Fruit fly (Drosophila melanogaster) whole organism, embryonic: ENCODE results near the gene CG14511.

Experiments
- Abd-B ChIP-seq: fragments of 200-800 bp; sonication (Bioruptor generic); optimal IDR thresholded peaks from 2 replicates; lab custom pipeline; 2018; ENCODE audit warnings: missing biosample characterization, mild to moderate bottlenecking, missing genetic modification characterization, moderate library complexity
- Atf-2 ChIP-seq: fragments of 200-800 bp; sonication (Bioruptor generic); optimal IDR thresholded peaks from 2 replicates; lab custom pipeline; 2016; ENCODE audit warnings: missing biosample characterization, missing genetic modification characterization
- Bteb2 ChIP-seq: fragments of 200-800 bp; sonication (Bioruptor generic); optimal IDR thresholded peaks from 2 replicates; lab custom pipeline; 2016; ENCODE audit warnings: missing biosample characterization, missing genetic modification characterization
- CG11398 ChIP-seq: fragments of 200-800 bp; sonication (Bioruptor generic); optimal IDR thresholded peaks from 2 replicates; lab custom pipeline; 2016; ENCODE audit warnings: missing biosample characterization, missing genetic modification characterization
- CG11560 ChIP-seq: fragments of 200-800 bp; sonication (Bioruptor generic); IDR thresholded peaks from 3 replicates; pipeline ENCODE4 v1.3.6; 2022; ENCODE audit warnings: missing biosample characterization, missing genetic modification characterization
- CG11696 ChIP-seq: fragments of 200-800 bp; sonication (Bioruptor generic); IDR thresholded peaks from 2 replicates; pipeline ENCODE4 v1.3.6; 2022; ENCODE audit warnings: missing biosample characterization, missing genetic modification characterization
- CG12236 ChIP-seq: fragments of 200-800 bp; sonication (Bioruptor generic); optimal IDR thresholded peaks from 2 replicates; lab custom pipeline; 2016; ENCODE audit warnings: missing biosample characterization, missing genetic modification characterization
- CG12659 ChIP-seq: fragments of 200-800 bp; sonication (Bioruptor generic); optimal IDR thresholded peaks from 3 replicates; lab custom pipeline; 2017; ENCODE audit warnings: mild to moderate bottlenecking, missing biosample characterization, missing genetic modification reagents, missing genetic modification characterization
- CG12942 ChIP-seq: fragments of 200-800 bp; sonication (Bioruptor generic); optimal IDR thresholded peaks from 3 replicates; lab custom pipeline; 2016; ENCODE audit warnings: missing biosample characterization, missing genetic modification characterization
- CG1602 ChIP-seq: fragments of 200-800 bp; sonication (Bioruptor generic); optimal IDR thresholded peaks from 3 replicates; lab custom pipeline; 2016; ENCODE audit warnings: missing biosample characterization, missing genetic modification characterization
- CG17912 ChIP-seq: fragments of 200-800 bp; sonication (Bioruptor generic); optimal IDR thresholded peaks from 2 replicates; lab custom pipeline; 2018; ENCODE audit warnings: missing biosample characterization, mild to moderate bottlenecking, missing genetic modification characterization
- CG18619 ChIP-seq: fragments of 200-800 bp; sonication (Bioruptor generic); optimal IDR thresholded peaks from 3 replicates; lab custom pipeline; 2017; ENCODE audit warnings: missing biosample characterization, mild to moderate bottlenecking, missing genetic modification characterization
- CG2129 ChIP-seq: fragments of 200-800 bp; sonication (Bioruptor generic); IDR thresholded peaks from 2 replicates; pipeline ENCODE4 v1.3.6; 2022; ENCODE audit warnings: missing biosample characterization, missing genetic modification characterization; ENCODE audit not compliant: partially characterized antibody
- CG2199 ChIP-seq: fragments of 200-800 bp; sonication (Bioruptor generic); IDR thresholded peaks from 3 replicates; pipeline ENCODE4 v1.3.6; 2022; ENCODE audit warnings: missing biosample characterization, missing genetic modification characterization
- CG3163 ChIP-seq: fragments of 200-800 bp; sonication (Bioruptor generic); optimal IDR thresholded peaks from 3 replicates; lab custom pipeline; 2016; ENCODE audit warnings: missing biosample characterization, missing genetic modification characterization
- CG3838 ChIP-seq: fragments of 200-800 bp; sonication (Bioruptor generic); optimal IDR thresholded peaks from 3 replicates; lab custom pipeline; 2016; ENCODE audit warnings: missing biosample characterization, missing genetic modification characterization
- CG4424 ChIP-seq: fragments of 200-800 bp; sonication (Bioruptor generic); optimal IDR thresholded peaks from 3 replicates; lab custom pipeline; 2016; ENCODE audit warnings: missing biosample characterization, missing genetic modification characterization
- CG5180 ChIP-seq: fragments of 200-800 bp; sonication (Bioruptor generic); optimal IDR thresholded peaks from 3 replicates; lab custom pipeline; 2017; ENCODE audit warnings: missing biosample characterization, missing genetic modification characterization, mild to moderate bottlenecking, moderate library complexity, missing genetic modification reagents
- CG7357 ChIP-seq: fragments of 200-800 bp; sonication (Bioruptor generic); IDR thresholded peaks from 3 replicates; pipeline ENCODE4 v1.3.6; 2022; ENCODE audit warnings: missing biosample characterization, missing genetic modification characterization
- CG7745 ChIP-seq: fragments of 200-800 bp; sonication (Bioruptor generic); optimal IDR thresholded peaks from 2 replicates; lab custom pipeline; 2018; ENCODE audit warnings: missing biosample characterization, mild to moderate bottlenecking, missing genetic modification characterization, moderate library complexity
- CG7786 ChIP-seq: fragments of 200-800 bp; sonication (Bioruptor generic); optimal IDR thresholded peaks from 2 replicates; lab custom pipeline; 2016; ENCODE audit warnings: missing biosample characterization, missing genetic modification characterization
- CG7987 ChIP-seq: fragments of 200-800 bp; sonication (Bioruptor generic); optimal IDR thresholded peaks from 2 replicates; lab custom pipeline; 2018; ENCODE audit warnings: missing biosample characterization, mild to moderate bottlenecking, missing genetic modification characterization, moderate library complexity
- CG8290 ChIP-seq, 3 experiments: fragments of 200-800 bp; sonication (Bioruptor generic); optimal IDR thresholded peaks; 2 replicates each; lab custom pipeline; 2016 to 2019; ENCODE audit warnings: missing biosample characterization in 3 of 3, missing genetic modification characterization in 3 of 3, mild to moderate bottlenecking in 2 of 3, moderate library complexity in 1 of 3
- D ChIP-seq, 2 experiments: fragments of 200-800 bp in 1 of 2; fragments of >200 bp in 1 of 2; sonication (Bioruptor generic) in 1 of 2; optimal IDR thresholded peaks; 2 replicates in 1 of 2; 3 replicates in 1 of 2; lab custom pipeline; 2017; ENCODE audit warnings: mild to moderate bottlenecking in 1 of 2, missing biosample characterization in 1 of 2, missing genetic modification characterization in 1 of 2, missing genetic modification reagents in 1 of 2
- Dbx ChIP-seq: fragments of 200-800 bp; sonication (Bioruptor generic); IDR thresholded peaks from 3 replicates; pipeline ENCODE4 v1.3.6; 2022; ENCODE audit warnings: missing biosample characterization, missing genetic modification characterization
- Dek ChIP-seq: fragments of 200-800 bp; sonication (Bioruptor generic); optimal IDR thresholded peaks from 3 replicates; lab custom pipeline; 2019; ENCODE audit warnings: missing biosample characterization, mild to moderate bottlenecking, missing genetic modification characterization, moderate library complexity
- Dfd ChIP-seq, 2 experiments: fragments of >200 bp; optimal IDR thresholded peaks; 2 replicates each; lab custom pipeline; 2017; ENCODE audit warnings: missing biosample characterization in 2 of 2, missing genetic modification characterization in 2 of 2
- HLH3B ChIP-seq: fragments of 200-800 bp; sonication (Bioruptor generic); IDR thresholded peaks from 2 replicates; pipeline ENCODE4 v1.3.6; 2022; ENCODE audit warnings: missing biosample characterization, missing genetic modification characterization
- Hey ChIP-seq: fragments of 200-800 bp; sonication (Bioruptor generic); optimal IDR thresholded peaks from 3 replicates; lab custom pipeline; 2018; ENCODE audit warnings: missing biosample characterization, mild to moderate bottlenecking, missing genetic modification characterization
- Hr78 ChIP-seq, 2 experiments: fragments of 200-800 bp in 1 of 2; fragments of >200 bp in 1 of 2; sonication (Bioruptor generic) in 1 of 2; optimal IDR thresholded peaks; 2 replicates each; lab custom pipeline; 2017 to 2019; ENCODE audit warnings: missing biosample characterization in 2 of 2, missing genetic modification characterization in 2 of 2, mild to moderate bottlenecking in 1 of 2, moderate library complexity in 1 of 2
- Hsf ChIP-seq: fragments of 200-800 bp; sonication (Bioruptor generic); optimal IDR thresholded peaks from 3 replicates; lab custom pipeline; 2016; ENCODE audit warnings: missing biosample characterization, missing genetic modification characterization
- Kr ChIP-seq: fragments of 200-800 bp; sonication (Bioruptor generic); optimal IDR thresholded peaks from 2 replicates; lab custom pipeline; 2017; ENCODE audit warnings: missing biosample characterization, mild to moderate bottlenecking, missing genetic modification characterization
- Neu2 ChIP-seq: fragments of 200-800 bp; sonication (Bioruptor generic); optimal IDR thresholded peaks from 3 replicates; lab custom pipeline; 2016; ENCODE audit warnings: missing biosample characterization, missing genetic modification characterization, borderline replicate concordance
- Sox100B ChIP-seq: fragments of 200-800 bp; sonication (Bioruptor generic); optimal IDR thresholded peaks from 3 replicates; lab custom pipeline; 2018; ENCODE audit warnings: missing biosample characterization, mild to moderate bottlenecking, missing genetic modification characterization
- ac ChIP-seq: fragments of 200-800 bp; sonication (Bioruptor generic); optimal IDR thresholded peaks from 3 replicates; lab custom pipeline; 2017; ENCODE audit warnings: missing biosample characterization, mild to moderate bottlenecking, missing genetic modification characterization
- corto ChIP-seq: fragments of 200-800 bp; sonication (Bioruptor generic); optimal IDR thresholded peaks from 2 replicates; lab custom pipeline; 2016; ENCODE audit warnings: missing biosample characterization, mild to moderate bottlenecking, missing genetic modification characterization, moderate library complexity
- dan ChIP-seq: fragments of 200-800 bp; sonication (Bioruptor generic); IDR thresholded peaks from 2 replicates; pipeline ENCODE4 v1.3.6; 2022; ENCODE audit warnings: missing biosample characterization, missing genetic modification characterization
- dm ChIP-seq: fragments of 200-800 bp; sonication (Bioruptor generic); optimal IDR thresholded peaks from 3 replicates; lab custom pipeline; 2016; ENCODE audit warnings: missing biosample characterization, missing genetic modification characterization
- fd102C ChIP-seq: fragments of 200-800 bp; sonication (Bioruptor generic); optimal IDR thresholded peaks from 2 replicates; lab custom pipeline; 2018; ENCODE audit warnings: missing biosample characterization, mild to moderate bottlenecking, missing genetic modification characterization, moderate library complexity
- gcm ChIP-seq: fragments of 200-800 bp; sonication (Bioruptor generic); optimal IDR thresholded peaks from 2 replicates; lab custom pipeline; 2019; ENCODE audit warnings: missing biosample characterization, mild to moderate bottlenecking, missing genetic modification characterization, moderate library complexity
- gt ChIP-seq: fragments of 200-800 bp; sonication (Bioruptor generic); IDR thresholded peaks from 2 replicates; pipeline ENCODE4 v1.3.6; 2022; ENCODE audit warnings: missing biosample characterization, missing genetic modification characterization
- h ChIP-seq: fragments of >200 bp; optimal IDR thresholded peaks from 2 replicates; lab custom pipeline; 2017
- p53 ChIP-seq: fragments of 200-800 bp; sonication (Bioruptor generic); optimal IDR thresholded peaks from 2 replicates; lab custom pipeline; 2016; ENCODE audit warnings: missing biosample characterization, missing genetic modification characterization
- pb ChIP-seq: fragments of 200-800 bp; sonication (Bioruptor generic); optimal IDR thresholded peaks from 3 replicates; lab custom pipeline; 2016; ENCODE audit warnings: missing biosample characterization, missing genetic modification characterization
- peb ChIP-seq: fragments of 200-800 bp; sonication (Bioruptor generic); IDR thresholded peaks from 2 replicates; pipeline ENCODE4 v1.3.6; 2022; ENCODE audit warnings: missing biosample characterization, missing genetic modification characterization
- slbo ChIP-seq: fragments of 200-800 bp; sonication (Bioruptor generic); IDR thresholded peaks from 2 replicates; pipeline ENCODE4 v1.3.6; 2022; ENCODE audit warnings: missing biosample characterization, missing genetic modification characterization
- stc ChIP-seq: fragments of 200-800 bp; sonication (Bioruptor generic); IDR thresholded peaks from 2 replicates; pipeline ENCODE4 v1.3.6; 2022; ENCODE audit warnings: missing biosample characterization, missing genetic modification characterization
- tio ChIP-seq: fragments of 200-800 bp; sonication (Bioruptor generic); optimal IDR thresholded peaks from 2 replicates; lab custom pipeline; 2017; ENCODE audit warnings: missing biosample characterization, missing genetic modification characterization, inconsistent platforms
- toy ChIP-seq: fragments of 200-800 bp; sonication (Bioruptor generic); IDR thresholded peaks from 2 replicates; pipeline ENCODE4 v1.3.6; 2022; ENCODE audit warnings: missing biosample characterization, missing genetic modification characterization
- trem ChIP-seq: fragments of 200-800 bp; optimal IDR thresholded peaks from 3 replicates; lab custom pipeline; 2019; ENCODE audit warnings: missing biosample characterization, mild to moderate bottlenecking, missing genetic modification characterization, moderate library complexity
- vfl ChIP-seq: fragments of 200-800 bp; sonication (Bioruptor generic); optimal IDR thresholded peaks from 2 replicates; lab custom pipeline; 2016; ENCODE audit warnings: missing biosample characterization, missing genetic modification characterization

Gene CG14511

DNA sequence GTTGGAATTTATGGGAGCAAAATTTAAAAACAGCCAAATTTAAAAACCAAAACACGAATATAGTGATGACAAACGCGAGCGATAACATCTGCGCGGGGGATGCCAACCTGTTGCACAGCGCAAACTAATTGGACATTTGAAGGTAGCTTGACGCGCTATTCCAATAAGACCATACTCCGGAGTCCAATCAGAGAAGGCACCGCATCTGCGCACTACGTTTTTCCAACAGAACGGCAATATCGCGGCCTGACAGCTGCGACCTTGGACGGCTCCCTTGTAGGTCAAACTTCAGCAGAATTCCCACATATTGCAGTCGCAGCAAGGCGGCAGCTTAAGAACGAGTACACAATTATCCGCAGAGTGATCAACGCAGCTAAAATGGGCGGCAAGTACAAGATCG lies 1.4 kb upstream of the CG14511 start, which contains the start of the genes CG11882 and Pglym78 (continued):
- TF ChIP-seq CG11398 (GFP tag; lab: Kevin White, UChicago) = no peak
- no peak for TF ChIP-seq CG1602 (GFP tag; lab: Kevin White, UChicago)
- TF ChIP-seq CG4424 (GFP tag; lab: Kevin White, UChicago) = peak; percentile 7
- TF ChIP-seq D (optimal IDR thresholded peaks at IDR 0.05; lab: Kevin White, UChicago) = peak; percentile 77
- TF ChIP-seq D (GFP tag; optimal IDR thresholded peaks at IDR 0.05; lab: Kevin White, UChicago) = no peak
- TF ChIP-seq stc = peak; percentile 51; the same call in 1 of the 2 replicates
- no peak for TF ChIP-seq Abd-B (GFP tag; lab: Kevin White, UChicago)
- TF ChIP-seq Kr = no peak
- no peak for TF ChIP-seq HLH3B (GFP tag; lab: Robert Waterston, UW)
- no peak for TF ChIP-seq Dek (tag; lab: Kevin White, UChicago)
- no peak for TF ChIP-seq fd102C (GFP tag; lab: Kevin White, UChicago)
- no peak for TF ChIP-seq pb
- TF ChIP-seq CG12236 = no peak
- no peak for TF ChIP-seq corto (GFP tag; lab: Kevin White, UChicago)
- no peak for TF ChIP-seq Atf-2 (GFP tag; lab: Kevin White, UChicago)
- no peak for TF ChIP-seq ac (GFP tag; lab: Kevin White, UChicago)
- TF ChIP-seq CG7357 (GFP tag; lab: Robert Waterston, UW) = no peak
- TF ChIP-seq Hr78 (GFP tag; optimal IDR thresholded peaks at IDR 0.05; lab: Kevin White, UChicago) = peak in 1 of 2 experiments; percentile 62
- TF ChIP-seq CG11696 = no peak
- TF ChIP-seq CG5180 (GFP tag; lab: Kevin White, UChicago) = no peak
- 0 out of 2 replicates have a peak, but pooled peaks have one; percentile 15 for TF ChIP-seq CG2129
- TF ChIP-seq CG3163 (GFP tag; lab: Kevin White, UChicago) = peak; percentile 50
- no peak for TF ChIP-seq CG17912 (GFP tag; lab: Kevin White, UChicago)
- TF ChIP-seq Sox100B (GFP tag; lab: Kevin White, UChicago) = no peak
- TF ChIP-seq CG2199 (GFP tag; lab: Robert Waterston, UW) = 0 out of 3 replicates have a peak, but pooled peaks have one; percentile 51
- TF ChIP-seq tio = no peak
- TF ChIP-seq Dfd (GFP tag; optimal IDR thresholded peaks at IDR 0.05; lab: Kevin White, UChicago) = no peak
- TF ChIP-seq CG3838 (GFP tag; lab: Kevin White, UChicago) = no peak
- no peak for TF ChIP-seq Neu2 (GFP tag; lab: Kevin White, UChicago)
- TF ChIP-seq peb = 0 out of 2 replicates have a peak, but pooled peaks have one; percentile 20
- peak; percentile 1 for TF ChIP-seq CG18619 (GFP tag; lab: Kevin White, UChicago)
- no peak for TF ChIP-seq Bteb2
- peak; percentile 74 for TF ChIP-seq slbo (GFP tag; lab: Robert Waterston, UW)
- TF ChIP-seq gt (GFP tag; lab: Robert Waterston, UW) = no peak
- TF ChIP-seq dm (GFP tag; lab: Kevin White, UChicago) = peak; percentile 51
- no peak for TF ChIP-seq Hey (tag; lab: Kevin White, UChicago)
- TF ChIP-seq vfl (GFP tag; lab: Kevin White, UChicago) = peak; percentile 8
- no peak for TF ChIP-seq CG8290 (GFP tag; optimal IDR thresholded peaks at IDR 0.05; lab: Kevin White, UChicago)
- TF ChIP-seq CG8290 (tag; optimal IDR thresholded peaks at IDR 0.05; lab: Kevin White, UChicago) = no peak
- peak; percentile 75 for TF ChIP-seq CG7987 (GFP tag; lab: Kevin White, UChicago)
- no peak for TF ChIP-seq h (lab: Kevin White, UChicago)
- peak; percentile 66; the same call in 2 of the 3 replicates for TF ChIP-seq Dbx
- TF ChIP-seq trem (tag; lab: Kevin White, UChicago) = peak; percentile 98
- TF ChIP-seq CG12659 = peak; percentile 89
- TF ChIP-seq CG11560 = no peak
- no peak for TF ChIP-seq toy (GFP tag; lab: Robert Waterston, UW)
- TF ChIP-seq dan (GFP tag; lab: Robert Waterston, UW) = no peak
- peak; percentile 41 for TF ChIP-seq p53 (GFP tag; lab: Kevin White, UChicago)
- peak; percentile 9 for TF ChIP-seq gcm
- TF ChIP-seq Hsf (GFP tag; lab: Kevin White, UChicago) = peak; percentile 35
- TF ChIP-seq CG12942 (GFP tag; lab: Kevin White, UChicago) = peak; percentile 37
- TF ChIP-seq CG7745 = no peak
- peak; percentile 19 for TF ChIP-seq CG7786 (GFP tag; lab: Kevin White, UChicago)
